Fruit fly (Drosophila melanogaster) whole organism, embryonic: ENCODE measurements around the gene CG15395.
A peak's percentile ranks its signal among the peaks of the same experiment; 100 is the strongest.

Experiments
- ATbp ChIP-seq: fragments of 200-800 bp; sonication (Bioruptor generic); optimal IDR thresholded peaks from 2 replicates; lab custom pipeline; 2017; ENCODE audit warnings: missing biosample characterization, mild to moderate bottlenecking, missing genetic modification characterization, missing genetic modification reagents
- Abd-B ChIP-seq: fragments of 200-800 bp; sonication (Bioruptor generic); optimal IDR thresholded peaks from 2 replicates; lab custom pipeline; 2018; ENCODE audit warnings: missing biosample characterization, mild to moderate bottlenecking, missing genetic modification characterization, moderate library complexity
- Adf1 ChIP-seq: fragments of 200-800 bp; sonication (Bioruptor generic); IDR thresholded peaks from 2 replicates; pipeline ENCODE4 v1.3.6; 2022; ENCODE audit warnings: missing biosample characterization, missing genetic modification characterization
- Antp ChIP-seq: fragments of 200-800 bp; sonication (Bioruptor generic); optimal IDR thresholded peaks from 3 replicates; lab custom pipeline; 2016; ENCODE audit warnings: missing biosample characterization, missing genetic modification characterization
- Bteb2 ChIP-seq: fragments of 200-800 bp; sonication (Bioruptor generic); optimal IDR thresholded peaks from 2 replicates; lab custom pipeline; 2016; ENCODE audit warnings: missing biosample characterization, missing genetic modification characterization
- CG10321 ChIP-seq: fragments of 200-800 bp; sonication (Bioruptor generic); IDR thresholded peaks from 2 replicates; pipeline ENCODE4 v1.3.6; 2022; ENCODE audit warnings: missing biosample characterization, missing genetic modification characterization
- CG11560 ChIP-seq: fragments of 200-800 bp; sonication (Bioruptor generic); IDR thresholded peaks from 3 replicates; pipeline ENCODE4 v1.3.6; 2022; ENCODE audit warnings: missing biosample characterization, missing genetic modification characterization
- CG11723 ChIP-seq: fragments of 200-800 bp; sonication (Bioruptor generic); optimal IDR thresholded peaks from 2 replicates; lab custom pipeline; 2017; ENCODE audit warnings: missing biosample characterization, mild to moderate bottlenecking, missing genetic modification characterization
- CG12299 ChIP-seq: fragments of 200-800 bp; sonication (Bioruptor generic); optimal IDR thresholded peaks from 2 replicates; lab custom pipeline; 2018; ENCODE audit warnings: missing biosample characterization, mild to moderate bottlenecking, missing genetic modification characterization
- CG15269 ChIP-seq: fragments of 200-800 bp; sonication (Bioruptor generic); optimal IDR thresholded peaks from 2 replicates; lab custom pipeline; 2018; ENCODE audit warnings: missing biosample characterization, mild to moderate bottlenecking, missing genetic modification characterization, moderate library complexity
- CG16813 ChIP-seq: fragments of 200-800 bp; sonication (Bioruptor generic); IDR thresholded peaks from 3 replicates; pipeline ENCODE4 v1.3.6; 2022; ENCODE audit warnings: missing biosample characterization, missing genetic modification characterization; ENCODE audit not compliant: partially characterized antibody
- CG34422 ChIP-seq: fragments of 200-800 bp; sonication (Bioruptor generic); IDR thresholded peaks from 3 replicates; pipeline ENCODE4 v1.3.6; 2022; ENCODE audit warnings: missing biosample characterization, missing genetic modification characterization
- CG3995 ChIP-seq: fragments of 200-800 bp; sonication (Bioruptor generic); optimal IDR thresholded peaks from 3 replicates; lab custom pipeline; 2016; ENCODE audit warnings: missing biosample characterization, missing genetic modification characterization
- CG4404 ChIP-seq: fragments of 200-800 bp; sonication (Bioruptor generic); IDR thresholded peaks from 2 replicates; pipeline ENCODE4 v1.3.6; 2022; ENCODE audit warnings: missing biosample characterization, missing genetic modification characterization
- CG6654 ChIP-seq: fragments of 200-800 bp; sonication (Bioruptor generic); optimal IDR thresholded peaks from 2 replicates; lab custom pipeline; 2017; ENCODE audit warnings: missing biosample characterization, mild to moderate bottlenecking, missing genetic modification characterization
- CG6765 ChIP-seq: fragments of 200-800 bp; sonication (Bioruptor generic); optimal IDR thresholded peaks from 3 replicates; lab custom pipeline; 2017; ENCODE audit warnings: missing biosample characterization, mild to moderate bottlenecking, missing genetic modification characterization
- CG6813 ChIP-seq: fragments of 200-800 bp; sonication (Bioruptor generic); optimal IDR thresholded peaks from 2 replicates; lab custom pipeline; 2017; ENCODE audit warnings: missing biosample characterization, missing genetic modification characterization, mild to moderate bottlenecking, moderate library complexity, missing genetic modification reagents
- CG7839 ChIP-seq: fragments of 200-800 bp; sonication (Bioruptor generic); optimal IDR thresholded peaks from 3 replicates; lab custom pipeline; 2018; ENCODE audit warnings: missing biosample characterization, mild to moderate bottlenecking, missing genetic modification characterization, moderate library complexity
- D19B ChIP-seq: fragments of 200-800 bp; sonication (Bioruptor generic); optimal IDR thresholded peaks from 2 replicates; lab custom pipeline; 2017; ENCODE audit warnings: missing biosample characterization, mild to moderate bottlenecking, missing genetic modification characterization
- Dbx ChIP-seq: fragments of 200-800 bp; sonication (Bioruptor generic); IDR thresholded peaks from 3 replicates; pipeline ENCODE4 v1.3.6; 2022; ENCODE audit warnings: missing biosample characterization, missing genetic modification characterization
- Ets97D ChIP-seq: fragments of 200-800 bp; sonication (Bioruptor generic); optimal IDR thresholded peaks from 3 replicates; lab custom pipeline; 2016; ENCODE audit warnings: missing biosample characterization, missing genetic modification characterization
- Gug ChIP-seq: fragments of 200-800 bp; sonication (Bioruptor generic); IDR thresholded peaks from 4 replicates; pipeline ENCODE4 v1.3.6; 2022; ENCODE audit warnings: missing biosample characterization, missing genetic modification characterization
- Hr3 ChIP-seq: fragments of 200-800 bp; sonication (Bioruptor generic); optimal IDR thresholded peaks from 3 replicates; lab custom pipeline; 2016; ENCODE audit warnings: missing biosample characterization, missing genetic modification characterization
- Hr51 ChIP-seq, 2 experiments: fragments of 200-800 bp; sonication (Bioruptor generic); optimal IDR thresholded peaks; 2 replicates in 1 of 2; 3 replicates in 1 of 2; lab custom pipeline; 2016 to 2018; ENCODE audit warnings: missing biosample characterization in 2 of 2, missing genetic modification characterization in 2 of 2, mild to moderate bottlenecking in 1 of 2, moderate library complexity in 1 of 2
- Lpt ChIP-seq: fragments of >200 bp; optimal IDR thresholded peaks from 2 replicates; lab custom pipeline; 2018; ENCODE audit warnings: missing biosample characterization, missing genetic modification characterization
- Mrtf ChIP-seq: fragments of 200-800 bp; sonication (Bioruptor generic); IDR thresholded peaks from 3 replicates; pipeline ENCODE4 v1.3.6; 2022; ENCODE audit warnings: missing biosample characterization, missing genetic modification characterization
- Optix ChIP-seq: fragments of 200-800 bp; sonication (Bioruptor generic); IDR thresholded peaks from 3 replicates; pipeline ENCODE4 v1.3.6; 2022; ENCODE audit warnings: missing biosample characterization, missing genetic modification characterization
- Poxn ChIP-seq: fragments of 200-800 bp; sonication (Bioruptor generic); IDR thresholded peaks from 2 replicates; pipeline ENCODE4 v1.3.6; 2022; ENCODE audit warnings: missing biosample characterization, missing genetic modification characterization
- Rx ChIP-seq: fragments of 200-800 bp; sonication (Bioruptor generic); IDR thresholded peaks from 2 replicates; pipeline ENCODE4 v1.3.6; 2022; ENCODE audit warnings: missing biosample characterization, missing genetic modification characterization
- Six4 ChIP-seq: fragments of 200-800 bp; sonication (Bioruptor generic); optimal IDR thresholded peaks from 2 replicates; lab custom pipeline; 2016; ENCODE audit warnings: missing biosample characterization, missing genetic modification characterization
- ase ChIP-seq: fragments of 200-800 bp; sonication (Bioruptor generic); IDR thresholded peaks from 3 replicates; pipeline ENCODE4 v1.3.6; 2022; ENCODE audit warnings: missing biosample characterization, missing genetic modification characterization
- bsh ChIP-seq, 2 experiments: fragments of 200-800 bp; sonication (Bioruptor generic); optimal IDR thresholded peaks; 2 replicates each; lab custom pipeline; 2017 to 2018; ENCODE audit warnings: mild to moderate bottlenecking in 2 of 2, missing biosample characterization in 2 of 2, missing genetic modification characterization in 2 of 2, moderate library complexity in 1 of 2
- btn ChIP-seq: fragments of 200-800 bp; sonication (Bioruptor generic); optimal IDR thresholded peaks from 2 replicates; lab custom pipeline; 2016; ENCODE audit warnings: missing biosample characterization, missing genetic modification characterization
- cato ChIP-seq: fragments of 200-800 bp; sonication (Bioruptor generic); optimal IDR thresholded peaks from 2 replicates; lab custom pipeline; 2016; ENCODE audit warnings: missing biosample characterization, missing genetic modification characterization, borderline replicate concordance
- cg ChIP-seq: fragments of 200-800 bp; sonication (Bioruptor generic); optimal IDR thresholded peaks from 3 replicates; lab custom pipeline; 2019; ENCODE audit warnings: missing biosample characterization, mild to moderate bottlenecking, missing genetic modification characterization, moderate library complexity
- chn ChIP-seq: fragments of 200-800 bp; sonication (Bioruptor generic); optimal IDR thresholded peaks from 2 replicates; lab custom pipeline; 2016; ENCODE audit warnings: missing biosample characterization, missing genetic modification characterization
- crol ChIP-seq: fragments of 200-800 bp; sonication (Bioruptor generic); IDR thresholded peaks from 2 replicates; pipeline ENCODE4 v1.3.6; 2022; ENCODE audit warnings: missing biosample characterization, missing genetic modification characterization
- da ChIP-seq: fragments of 200-800 bp; sonication (Bioruptor generic); optimal IDR thresholded peaks from 2 replicates; lab custom pipeline; 2016; ENCODE audit warnings: missing biosample characterization, missing genetic modification characterization
- danr ChIP-seq: fragments of 200-800 bp; sonication (Bioruptor generic); IDR thresholded peaks from 2 replicates; pipeline ENCODE4 v1.3.6; 2022; ENCODE audit warnings: missing biosample characterization, missing genetic modification characterization
- dmrt11E ChIP-seq: fragments of 200-800 bp; sonication (Bioruptor generic); optimal IDR thresholded peaks from 3 replicates; lab custom pipeline; 2018; ENCODE audit warnings: missing biosample characterization, mild to moderate bottlenecking, missing genetic modification characterization, moderate library complexity
- emc ChIP-seq: fragments of 200-800 bp; sonication (Bioruptor generic); optimal IDR thresholded peaks from 2 replicates; lab custom pipeline; 2016; ENCODE audit warnings: missing biosample characterization, missing genetic modification characterization
- fd64A ChIP-seq: fragments of 200-800 bp; sonication (Bioruptor generic); optimal IDR thresholded peaks from 3 replicates; lab custom pipeline; 2018; ENCODE audit warnings: missing biosample characterization, mild to moderate bottlenecking, missing genetic modification characterization
- grn ChIP-seq: fragments of 200-800 bp; sonication (Bioruptor generic); optimal IDR thresholded peaks from 3 replicates; lab custom pipeline; 2017; ENCODE audit warnings: missing biosample characterization, missing genetic modification characterization
- inv ChIP-seq: fragments of 200-800 bp; sonication (Bioruptor generic); IDR thresholded peaks from 2 replicates; pipeline ENCODE4 v1.3.6; 2022; ENCODE audit warnings: missing biosample characterization, missing genetic modification characterization; ENCODE audit not compliant: partially characterized antibody
- nmo ChIP-seq: fragments of 200-800 bp; sonication (Bioruptor generic); optimal IDR thresholded peaks from 2 replicates; lab custom pipeline; 2018; ENCODE audit warnings: missing biosample characterization, mild to moderate bottlenecking, missing genetic modification characterization, moderate library complexity
- sens ChIP-seq: fragments of 200-800 bp; sonication (Bioruptor generic); peaks from one replicate; lab custom pipeline; 2016; ENCODE audit warnings: missing biosample characterization, missing genetic modification characterization
- seq ChIP-seq: fragments of 200-800 bp; sonication (Bioruptor generic); IDR thresholded peaks from 2 replicates; pipeline ENCODE4 v1.3.6; 2022; ENCODE audit warnings: missing biosample characterization, missing genetic modification characterization
- ssp ChIP-seq: fragments of 200-800 bp; sonication (Bioruptor generic); IDR thresholded peaks from 2 replicates; pipeline ENCODE4 v1.3.6; 2022; ENCODE audit warnings: missing biosample characterization, missing genetic modification characterization
- tna ChIP-seq: fragments of 200-800 bp; sonication (Bioruptor generic); IDR thresholded peaks from 2 replicates; pipeline ENCODE4 v1.3.6; 2022; ENCODE audit warnings: missing biosample characterization, missing genetic modification characterization; ENCODE audit not compliant: partially characterized antibody
- tx ChIP-seq: fragments of 200-800 bp; sonication (Bioruptor generic); optimal IDR thresholded peaks from 2 replicates; lab custom pipeline; 2016; ENCODE audit warnings: missing biosample characterization, missing genetic modification characterization
- zfh1 ChIP-seq: fragments of 200-800 bp; sonication (Bioruptor generic); IDR thresholded peaks from 3 replicates; pipeline ENCODE4 v1.3.6; 2022; ENCODE audit warnings: missing biosample characterization, missing genetic modification characterization

The CG15395 gene

DNA sequence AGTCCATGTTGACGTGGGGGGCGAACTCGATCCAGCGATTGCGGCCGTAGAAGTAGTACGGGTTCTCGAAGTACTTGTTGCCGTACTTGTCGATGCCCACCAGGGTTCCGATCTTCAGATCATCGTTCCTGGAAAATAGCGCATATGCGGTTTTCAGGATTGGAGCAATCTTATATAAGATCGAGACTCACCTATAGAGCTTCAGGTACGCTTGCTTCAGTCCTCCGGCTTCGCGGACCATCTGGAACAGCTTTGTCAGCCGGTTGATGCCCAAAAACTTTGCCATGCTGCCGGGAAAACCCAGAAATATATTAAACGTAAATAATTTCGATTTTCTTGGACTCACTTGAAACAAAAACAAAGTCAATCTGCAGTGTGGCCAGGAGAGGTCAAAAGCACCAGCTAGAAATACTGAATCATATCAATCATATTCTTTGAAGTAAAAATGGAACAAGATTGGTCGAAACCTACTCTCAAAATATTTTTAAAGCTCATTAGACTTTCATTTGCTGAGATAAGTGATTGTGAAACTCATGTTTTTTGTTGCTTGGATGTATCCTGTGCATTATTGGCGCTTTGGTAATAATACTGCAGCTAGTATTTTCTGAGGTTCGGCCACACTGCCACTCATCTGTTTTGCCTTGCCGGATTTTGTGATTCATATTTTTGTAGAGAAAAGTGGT, 30.0 kb upstream of the CG15395 start, which contains the start of the genes ND-B17.2 and Arpc5 (continued):
- no peak for TF ChIP-seq CG11723 (GFP tag; lab: Kevin White, UChicago)
- TF ChIP-seq sens (GFP tag; lab: Kevin White, UChicago) = peak; percentile 84
- no peak for TF ChIP-seq Adf1
- no peak for TF ChIP-seq chn
- TF ChIP-seq nmo (GFP tag; lab: Kevin White, UChicago) = peak; percentile 56
- peak; percentile 46 for TF ChIP-seq Ets97D (GFP tag; lab: Kevin White, UChicago)
- TF ChIP-seq cg (GFP tag; lab: Kevin White, UChicago) = no peak
- TF ChIP-seq CG34422 = no peak
- no peak for TF ChIP-seq ATbp (GFP tag; lab: Kevin White, UChicago)
- no peak for TF ChIP-seq CG12299
- no peak for TF ChIP-seq crol (GFP tag; lab: Robert Waterston, UW)
- no peak for TF ChIP-seq CG15269
- no peak for TF ChIP-seq Gug (GFP tag; lab: Robert Waterston, UW)
- no peak for TF ChIP-seq bsh (GFP tag; optimal IDR thresholded peaks at IDR 0.05; lab: Kevin White, UChicago)
- no peak for TF ChIP-seq CG4404 (GFP tag; lab: Robert Waterston, UW)
- no peak for TF ChIP-seq Rx (GFP tag; lab: Robert Waterston, UW)
- no peak for TF ChIP-seq fd64A (GFP tag; lab: Kevin White, UChicago)
- no peak for TF ChIP-seq Six4 (GFP tag; lab: Kevin White, UChicago)
- peak; percentile 24 for TF ChIP-seq CG3995
- TF ChIP-seq danr = no peak
- no peak for TF ChIP-seq Lpt
- no peak for TF ChIP-seq btn (GFP tag; lab: Kevin White, UChicago)
- no peak for TF ChIP-seq zfh1
- no peak for TF ChIP-seq CG6654 (GFP tag; lab: Kevin White, UChicago)
- TF ChIP-seq inv (GFP tag; lab: Robert Waterston, UW) = no peak
- no peak for TF ChIP-seq emc (GFP tag; lab: Kevin White, UChicago)
- no peak for TF ChIP-seq CG11560 (tag; lab: Robert Waterston, UW)
- TF ChIP-seq CG10321 (GFP tag; lab: Robert Waterston, UW) = no peak
- TF ChIP-seq Hr3 (GFP tag; lab: Kevin White, UChicago) = no peak
- TF ChIP-seq da = no peak
- TF ChIP-seq Mrtf (GFP tag; lab: Robert Waterston, UW) = no peak
- TF ChIP-seq Optix (GFP tag; lab: Robert Waterston, UW) = no peak
- TF ChIP-seq Hr51 (GFP tag; optimal IDR thresholded peaks at IDR 0.05; lab: Kevin White, UChicago) = no peak
- no peak for TF ChIP-seq grn (GFP tag; lab: Kevin White, UChicago)
- no peak for TF ChIP-seq CG7839
- TF ChIP-seq Antp (GFP tag; lab: Kevin White, UChicago) = peak; percentile 18
- TF ChIP-seq CG6813 (GFP tag; lab: Kevin White, UChicago) = no peak
- TF ChIP-seq CG16813 (GFP tag; lab: Robert Waterston, UW) = no peak
- TF ChIP-seq ssp (GFP tag; lab: Robert Waterston, UW) = no peak
- no peak for TF ChIP-seq tx
- no peak for TF ChIP-seq Poxn (GFP tag; lab: Robert Waterston, UW)
- TF ChIP-seq D19B (GFP tag; lab: Kevin White, UChicago) = no peak
- no peak for TF ChIP-seq ase (GFP tag; lab: Robert Waterston, UW)
- no peak for TF ChIP-seq Abd-B
- TF ChIP-seq dmrt11E = peak; percentile 16
- TF ChIP-seq CG6765 (GFP tag; lab: Kevin White, UChicago) = no peak
- no peak for TF ChIP-seq seq (GFP tag; lab: Robert Waterston, UW)
- TF ChIP-seq Dbx = no peak
- TF ChIP-seq tna (GFP tag; lab: Robert Waterston, UW) = no peak
- TF ChIP-seq Bteb2 (GFP tag; lab: Kevin White, UChicago) = no peak
- no peak for TF ChIP-seq cato (GFP tag; lab: Kevin White, UChicago)
